Worm (Caenorhabditis elegans): ENCODE results near the gene F23H12.10.

- TF ChIP-seq sea-1 (GFP tag; conservative IDR thresholded peaks at IDR 0.05) (no peak), pes-1 (GFP tag; IDR thresholded peaks at IDR 0.05) (no peak), ets-7 (tag; optimal IDR thresholded peaks at IDR 0.05) (no peak), F13C5.2 (tag; optimal IDR thresholded peaks at IDR 0.05) (no peak), ama-1 (optimal IDR thresholded peaks at IDR 0.05) (no peak), hnd-1 (tag; optimal IDR thresholded peaks at IDR 0.05) (no peak), tbx-37 (GFP tag; conservative IDR thresholded peaks at IDR 0.05) (no peak), scrt-1 (GFP tag; IDR thresholded peaks at IDR 0.05) (no peak), hmbx-1 (tag; optimal IDR thresholded peaks at IDR 0.05) (no peak), hmg-4 (GFP tag; optimal IDR thresholded peaks at IDR 0.05) (no peak), tra-4 (tag; optimal IDR thresholded peaks at IDR 0.05) (no peak), ceh-36 (tag; optimal IDR thresholded peaks at IDR 0.05) (no peak), ceh-13 (GFP tag; optimal IDR thresholded peaks at IDR 0.05) (no peak)
Observed at ce11 chrV:12413651-12414114, 39.6 kb upstream of the F23H12.10 start, which contains the start of gene cdr-6.

Data from whole organism, early embryonic.